Fruit fly (Drosophila melanogaster) whole organism, embryonic: ENCODE results near the gene CG43678.
A peak's percentile ranks its signal among the peaks of the same experiment; 100 is the strongest.

Experiments
- Atf3 ChIP-seq: fragments of 200-800 bp; sonication (Bioruptor generic); optimal IDR thresholded peaks from 3 replicates; lab custom pipeline; 2016; ENCODE audit warnings: missing biosample characterization, missing genetic modification characterization
- B-H2 ChIP-seq: fragments of 200-800 bp; sonication (Bioruptor generic); optimal IDR thresholded peaks from 2 replicates; lab custom pipeline; 2018; ENCODE audit warnings: missing biosample characterization, mild to moderate bottlenecking, missing genetic modification characterization
- CG10462 ChIP-seq: fragments of 200-800 bp; sonication (Bioruptor generic); optimal IDR thresholded peaks from 2 replicates; lab custom pipeline; 2016; ENCODE audit warnings: missing biosample characterization, missing genetic modification characterization
- CG12071 ChIP-seq: fragments of 200-800 bp; sonication (Bioruptor generic); optimal IDR thresholded peaks from 3 replicates; lab custom pipeline; 2018; ENCODE audit warnings: missing biosample characterization, mild to moderate bottlenecking, missing genetic modification characterization
- CG12942 ChIP-seq: fragments of 200-800 bp; sonication (Bioruptor generic); optimal IDR thresholded peaks from 3 replicates; lab custom pipeline; 2016; ENCODE audit warnings: missing biosample characterization, missing genetic modification characterization
- CG13624 ChIP-seq: fragments of 200-800 bp; sonication (Bioruptor generic); optimal IDR thresholded peaks from 2 replicates; lab custom pipeline; 2016; ENCODE audit warnings: missing biosample characterization, missing genetic modification characterization
- CG14965 ChIP-seq: fragments of 200-800 bp; sonication (Bioruptor generic); optimal IDR thresholded peaks from 2 replicates; lab custom pipeline; 2016; ENCODE audit warnings: missing biosample characterization, missing genetic modification characterization, borderline replicate concordance
- CG1602 ChIP-seq: fragments of 200-800 bp; sonication (Bioruptor generic); optimal IDR thresholded peaks from 3 replicates; lab custom pipeline; 2016; ENCODE audit warnings: missing biosample characterization, missing genetic modification characterization
- CG1603 ChIP-seq: fragments of 200-800 bp; sonication (Bioruptor generic); optimal IDR thresholded peaks from 2 replicates; lab custom pipeline; 2019; ENCODE audit warnings: missing biosample characterization, mild to moderate bottlenecking, missing genetic modification characterization, moderate library complexity
- CG18011 ChIP-seq: fragments of 200-800 bp; sonication (Bioruptor generic); optimal IDR thresholded peaks from 2 replicates; lab custom pipeline; 2017; ENCODE audit warnings: missing biosample characterization, missing genetic modification characterization, mild to moderate bottlenecking, moderate library complexity, missing genotype
- CG43689 ChIP-seq: fragments of 200-800 bp; sonication (Bioruptor generic); IDR thresholded peaks from 2 replicates; pipeline ENCODE4 v1.3.6; 2022; ENCODE audit warnings: missing biosample characterization, missing genetic modification characterization
- CG6765 ChIP-seq: fragments of 200-800 bp; sonication (Bioruptor generic); optimal IDR thresholded peaks from 3 replicates; lab custom pipeline; 2017; ENCODE audit warnings: missing biosample characterization, mild to moderate bottlenecking, missing genetic modification characterization
- CG6854 ChIP-seq: fragments of 200-800 bp; sonication (Bioruptor generic); optimal IDR thresholded peaks from 3 replicates; lab custom pipeline; 2017; ENCODE audit warnings: missing biosample characterization, mild to moderate bottlenecking, missing genetic modification characterization
- CG7745 ChIP-seq: fragments of 200-800 bp; sonication (Bioruptor generic); optimal IDR thresholded peaks from 2 replicates; lab custom pipeline; 2018; ENCODE audit warnings: missing biosample characterization, mild to moderate bottlenecking, missing genetic modification characterization, moderate library complexity
- Camta ChIP-seq: fragments of 200-800 bp; sonication (Bioruptor generic); optimal IDR thresholded peaks from 2 replicates; lab custom pipeline; 2016; ENCODE audit warnings: missing biosample characterization, missing genetic modification characterization
- ERR ChIP-seq: fragments of 200-800 bp; sonication (Bioruptor generic); optimal IDR thresholded peaks from 2 replicates; lab custom pipeline; 2016; ENCODE audit warnings: missing biosample characterization, missing genetic modification characterization
- Eip74EF ChIP-seq, 2 experiments: fragments of 200-800 bp in 1 of 2; fragments of >200 bp in 1 of 2; sonication (Bioruptor generic) in 1 of 2; optimal IDR thresholded peaks; 2 replicates each; lab custom pipeline; 2017 to 2019; ENCODE audit warnings: missing biosample characterization in 2 of 2, missing genetic modification characterization in 2 of 2, mild to moderate bottlenecking in 1 of 2, moderate library complexity in 1 of 2
- HmgD ChIP-seq: fragments of 200-800 bp; sonication (Bioruptor generic); optimal IDR thresholded peaks from 3 replicates; lab custom pipeline; 2016; ENCODE audit warnings: missing biosample characterization, missing genetic modification characterization
- Hsf ChIP-seq: fragments of 200-800 bp; sonication (Bioruptor generic); optimal IDR thresholded peaks from 3 replicates; lab custom pipeline; 2016; ENCODE audit warnings: missing biosample characterization, missing genetic modification characterization
- NFAT ChIP-seq: fragments of 200-800 bp; sonication (Bioruptor generic); IDR thresholded peaks from 2 replicates; pipeline ENCODE4 v1.3.6; 2022; ENCODE audit warnings: missing biosample characterization, missing genetic modification characterization
- Neu2 ChIP-seq: fragments of 200-800 bp; sonication (Bioruptor generic); optimal IDR thresholded peaks from 3 replicates; lab custom pipeline; 2016; ENCODE audit warnings: missing biosample characterization, missing genetic modification characterization, borderline replicate concordance
- Nf-YB ChIP-seq: fragments of 200-800 bp; sonication (Bioruptor generic); optimal IDR thresholded peaks from 3 replicates; lab custom pipeline; 2019; ENCODE audit warnings: missing biosample characterization, mild to moderate bottlenecking, missing genetic modification characterization, moderate library complexity
- Nf-YC ChIP-seq: fragments of 200-800 bp; optimal IDR thresholded peaks from 3 replicates; lab custom pipeline; 2019; ENCODE audit warnings: missing biosample characterization, mild to moderate bottlenecking, missing genetic modification characterization, moderate library complexity
- Stat92E ChIP-seq, 3 experiments: fragments of >200 bp in 2 of 3; fragments of 200-800 bp in 1 of 3; sonication (Bioruptor generic) in 1 of 3; optimal IDR thresholded peaks; 2 replicates each; lab custom pipeline; 2017 to 2019; ENCODE audit warnings: missing biosample characterization in 3 of 3, missing genetic modification characterization in 3 of 3, mild to moderate bottlenecking in 1 of 3, moderate library complexity in 1 of 3
- Taf1 ChIP-seq: fragments of 200-800 bp; sonication (Bioruptor generic); IDR thresholded peaks from 2 replicates; pipeline ENCODE4 v1.3.6; 2022; ENCODE audit warnings: missing biosample characterization, missing genetic modification characterization
- al ChIP-seq: fragments of 200-800 bp; sonication (Bioruptor generic); IDR thresholded peaks from 2 replicates; pipeline ENCODE4 v1.3.6; 2022; ENCODE audit warnings: missing biosample characterization, missing genetic modification characterization
- cad ChIP-seq: fragments of >200 bp; optimal IDR thresholded peaks from 2 replicates; lab custom pipeline; 2017; ENCODE audit warnings: missing biosample characterization, missing genetic modification characterization
- cg ChIP-seq: fragments of 200-800 bp; sonication (Bioruptor generic); optimal IDR thresholded peaks from 3 replicates; lab custom pipeline; 2019; ENCODE audit warnings: missing biosample characterization, mild to moderate bottlenecking, missing genetic modification characterization, moderate library complexity
- chm ChIP-seq: fragments of 200-800 bp; sonication (Bioruptor generic); IDR thresholded peaks from 2 replicates; pipeline ENCODE4 v1.3.6; 2022; ENCODE audit warnings: missing biosample characterization, missing genetic modification characterization
- dm ChIP-seq: fragments of 200-800 bp; sonication (Bioruptor generic); optimal IDR thresholded peaks from 3 replicates; lab custom pipeline; 2016; ENCODE audit warnings: missing biosample characterization, missing genetic modification characterization
- dmrt11E ChIP-seq: fragments of 200-800 bp; sonication (Bioruptor generic); optimal IDR thresholded peaks from 3 replicates; lab custom pipeline; 2018; ENCODE audit warnings: missing biosample characterization, mild to moderate bottlenecking, missing genetic modification characterization, moderate library complexity
- eyg ChIP-seq: fragments of 200-800 bp; sonication (Bioruptor generic); optimal IDR thresholded peaks from 3 replicates; lab custom pipeline; 2016; ENCODE audit warnings: missing biosample characterization, missing genetic modification characterization
- fru ChIP-seq: fragments of >200 bp; optimal IDR thresholded peaks from 2 replicates; lab custom pipeline; 2017
- gro ChIP-seq: fragments of 200-800 bp; sonication (Bioruptor generic); optimal IDR thresholded peaks from 2 replicates; lab custom pipeline; 2016; ENCODE audit warnings: missing biosample characterization, missing genetic modification characterization
- gsb-n ChIP-seq: fragments of 200-800 bp; sonication (Bioruptor generic); optimal IDR thresholded peaks from 3 replicates; lab custom pipeline; 2018; ENCODE audit warnings: missing biosample characterization, mild to moderate bottlenecking, missing genetic modification characterization
- gt ChIP-seq: fragments of 200-800 bp; sonication (Bioruptor generic); IDR thresholded peaks from 2 replicates; pipeline ENCODE4 v1.3.6; 2022; ENCODE audit warnings: missing biosample characterization, missing genetic modification characterization
- hb ChIP-seq: fragments of 200-800 bp; sonication (Bioruptor generic); IDR thresholded peaks from 3 replicates; pipeline ENCODE4 v1.3.6; 2022; ENCODE audit warnings: missing biosample characterization, missing genetic modification characterization; ENCODE audit not compliant: partially characterized antibody
- insv ChIP-seq, 2 experiments: fragments of 200-800 bp; sonication (Bioruptor generic); optimal IDR thresholded peaks; 3 replicates each; lab custom pipeline; 2016 to 2018; ENCODE audit warnings: missing biosample characterization in 2 of 2, missing genetic modification characterization in 2 of 2
- luna ChIP-seq: fragments of 200-800 bp; sonication (Bioruptor generic); optimal IDR thresholded peaks from 2 replicates; lab custom pipeline; 2016; ENCODE audit warnings: missing biosample characterization, missing genetic modification characterization
- peb ChIP-seq: fragments of 200-800 bp; sonication (Bioruptor generic); IDR thresholded peaks from 2 replicates; pipeline ENCODE4 v1.3.6; 2022; ENCODE audit warnings: missing biosample characterization, missing genetic modification characterization
- pho ChIP-seq: fragments of 200-800 bp; sonication (Bioruptor generic); optimal IDR thresholded peaks from 2 replicates; lab custom pipeline; 2016; ENCODE audit warnings: missing biosample characterization, missing genetic modification characterization
- pita ChIP-seq: fragments of 200-800 bp; sonication (Bioruptor generic); optimal IDR thresholded peaks from 2 replicates; lab custom pipeline; 2017; ENCODE audit warnings: missing biosample characterization, mild to moderate bottlenecking, missing genetic modification characterization
- rib ChIP-seq: fragments of 200-800 bp; sonication (Bioruptor generic); IDR thresholded peaks from 2 replicates; pipeline ENCODE4 v1.3.6; 2022; ENCODE audit warnings: missing biosample characterization, missing genetic modification characterization
- salm ChIP-seq: fragments of 200-800 bp; sonication (Bioruptor generic); optimal IDR thresholded peaks from 2 replicates; lab custom pipeline; 2018; ENCODE audit warnings: missing biosample characterization, mild to moderate bottlenecking, missing genetic modification characterization
- sc ChIP-seq, 3 experiments: fragments of >200 bp in 2 of 3; fragments of 200-800 bp in 1 of 3; sonication (Bioruptor generic) in 1 of 3; optimal IDR thresholded peaks; 2 replicates in 2 of 3; 3 replicates in 1 of 3; lab custom pipeline; 2017; ENCODE audit warnings: mild to moderate bottlenecking in 1 of 3, missing biosample characterization in 1 of 3, missing genetic modification characterization in 1 of 3, missing genetic modification reagents in 1 of 3
- tup ChIP-seq: fragments of 200-800 bp; sonication (Bioruptor generic); optimal IDR thresholded peaks from 2 replicates; lab custom pipeline; 2016; ENCODE audit warnings: missing biosample characterization, mild to moderate bottlenecking, missing genetic modification characterization, moderate library complexity
- wor ChIP-seq: fragments of 200-800 bp; sonication (Bioruptor generic); IDR thresholded peaks from 2 replicates; pipeline ENCODE4 v1.3.6; 2022; ENCODE audit warnings: missing biosample characterization, missing genetic modification characterization
- yki ChIP-seq: fragments of >200 bp; optimal IDR thresholded peaks from 3 replicates; lab custom pipeline; 2018
- zf30C ChIP-seq: fragments of 200-800 bp; sonication (Bioruptor generic); optimal IDR thresholded peaks from 3 replicates; lab custom pipeline; 2018; ENCODE audit warnings: missing biosample characterization, mild to moderate bottlenecking, missing genetic modification characterization

The CG43678 gene

dm6 chr3L:15021008-15021407 is 28.3 kb downstream of the CG43678 start (continued):
- TF ChIP-seq peb (no peak), gro (GFP tag; lab: Kevin White, UChicago) (no peak), hb (no peak), CG12942 (GFP tag; lab: Kevin White, UChicago) (no peak), gsb-n (tag; lab: Kevin White, UChicago) (peak; percentile 93), tup (GFP tag; lab: Kevin White, UChicago) (no peak), insv (GFP tag; optimal IDR thresholded peaks at IDR 0.05; lab: Kevin White, UChicago) (no peak), CG13624 (GFP tag; lab: Kevin White, UChicago) (no peak), CG14965 (no peak), Nf-YC (tag; lab: Kevin White, UChicago) (no peak), Atf3 (no peak), CG43689 (GFP tag; lab: Robert Waterston, UW) (no peak), CG10462 (no peak), Nf-YB (GFP tag; lab: Kevin White, UChicago) (peak; percentile 73), CG1602 (GFP tag; lab: Kevin White, UChicago) (no peak)
- TF ChIP-seq, all 482 proteins: peak for 11

- TF ChIP-seq wor (peak; percentile 44), pita (GFP tag; lab: Kevin White, UChicago) (peak; percentile 67), ERR (GFP tag; lab: Kevin White, UChicago) (no peak), B-H2 (GFP tag; lab: Kevin White, UChicago) (no peak), salm (tag; lab: Kevin White, UChicago) (peak; percentile 63), Camta (GFP tag; lab: Kevin White, UChicago) (peak; percentile 31), CG12071 (GFP tag; lab: Kevin White, UChicago) (peak; percentile 72), chm (peak; percentile 92), Stat92E (GFP tag; optimal IDR thresholded peaks at IDR 0.05; lab: Kevin White, UChicago) (peak in 1 of 3 experiments; percentile 27), HmgD (GFP tag; lab: Kevin White, UChicago) (no peak), yki (lab: Kevin White, UChicago) (peak; percentile 11), CG6765 (GFP tag; lab: Kevin White, UChicago) (peak; percentile 59), CG1603 (tag; lab: Kevin White, UChicago) (peak; percentile 40), Taf1 (GFP tag; lab: Robert Waterston, UW) (no peak), CG18011 (peak; percentile 56), Eip74EF (GFP tag; optimal IDR thresholded peaks at IDR 0.05; lab: Kevin White, UChicago) (peak in 1 of 2 experiments; percentile 84), pho (no peak), CG7745 (tag; lab: Kevin White, UChicago) (no peak), CG6854 (GFP tag; lab: Kevin White, UChicago) (peak; percentile 75), cad (GFP tag; lab: Kevin White, UChicago) (no peak), Hsf (peak; percentile 70), NFAT (GFP tag; lab: Robert Waterston, UW) (peak; percentile 63; the same call in 1 of the 2 replicates), fru (lab: Kevin White, UChicago) (no peak), CG13624 (GFP tag; lab: Kevin White, UChicago) (peak; percentile 51), sc (optimal IDR thresholded peaks at IDR 0.05; lab: Kevin White, UChicago) (no peak), sc (GFP tag; optimal IDR thresholded peaks at IDR 0.05; lab: Kevin White, UChicago) (peak; percentile 52), eyg (GFP tag; lab: Kevin White, UChicago) (no peak), luna (GFP tag; lab: Kevin White, UChicago) (no peak), rib (GFP tag; lab: Robert Waterston, UW) (no peak), zf30C (GFP tag; lab: Kevin White, UChicago) (peak; percentile 86), dm (no peak), al (GFP tag; lab: Robert Waterston, UW) (peak; percentile 74), Neu2 (GFP tag; lab: Kevin White, UChicago) (no peak), dmrt11E (tag; lab: Kevin White, UChicago) (peak; percentile 84), cg (GFP tag; lab: Kevin White, UChicago) (no peak), gt (peak; percentile 29; the same call in 1 of the 2 replicates), Atf3 (peak; percentile 3)
Observed at dm6 chr3L:15013957-15014692, 35.2 kb downstream of the CG43678 start, which contains the start of gene Reck. TSS of gene Reck (minus strand) at chr3L:15014062.
